Worm (Caenorhabditis elegans) whole organism, L1 larva: Measurements from ENCODE around the gene vit-6.

Source experiments
- C16A3.4 ChIP-seq: fragments of 150-350 bp; optimal IDR thresholded peaks from 2 replicates; lab custom pipeline; 2014; ENCODE audit warnings: missing biosample characterization, missing genetic modification characterization
- F16B12.6 ChIP-seq: fragments of 150-350 bp; optimal IDR thresholded peaks from 2 replicates; lab custom pipeline; 2014; ENCODE audit warnings: missing biosample characterization, missing genetic modification characterization
- aha-1 ChIP-seq: fragments of 150-350 bp; optimal IDR thresholded peaks from 2 replicates; lab custom pipeline; 2014; ENCODE audit warnings: missing biosample characterization, missing genetic modification characterization
- aly-2 ChIP-seq: fragments of 150-350 bp; optimal IDR thresholded peaks from 2 replicates; lab custom pipeline; 2014; ENCODE audit warnings: missing biosample characterization, missing genetic modification characterization
- blmp-1 ChIP-seq: fragments of 150-350 bp; optimal IDR thresholded peaks from 2 replicates; lab custom pipeline; 2014; ENCODE audit warnings: missing biosample characterization, missing genetic modification characterization
- ceh-82 ChIP-seq, 3 experiments: fragments of 150-350 bp in 1 of 3; sonication (generic microtip) in 2 of 3; optimal IDR thresholded peaks; 2 replicates each; lab custom pipeline; 2014 to 2017; ENCODE audit warnings: missing biosample characterization in 3 of 3, missing genetic modification characterization in 3 of 3
- ceh-88 ChIP-seq: fragments of 200-800 bp; sonication (Bioruptor generic); IDR thresholded peaks from 2 replicates; pipeline ENCODE4 v1.3.6; 2022; ENCODE audit warnings: missing genetic modification characterization, missing compliant biosample characterization
- ceh-90 ChIP-seq: sonication (generic microtip); optimal IDR thresholded peaks from 2 replicates; lab custom pipeline; 2016; ENCODE audit warnings: missing genetic modification characterization, missing compliant biosample characterization
- ces-1 ChIP-seq: fragments of 150-350 bp; optimal IDR thresholded peaks from 2 replicates; lab custom pipeline; 2014; ENCODE audit warnings: missing biosample characterization, missing genetic modification reagents, missing genetic modification characterization
- dpl-1 ChIP-seq, 3 experiments: fragments of 150-350 bp in 2 of 3; sonication (generic microtip) in 1 of 3; optimal IDR thresholded peaks; 2 replicates each; lab custom pipeline; 2014 to 2017; ENCODE audit warnings: missing biosample characterization in 3 of 3, missing genetic modification characterization in 3 of 3, missing genetic modification reagents in 3 of 3
- efl-1 ChIP-seq, 4 experiments: fragments of 150-350 bp; optimal IDR thresholded peaks in 3 of 4; peaks in 1 of 4; 1 replicate in 1 of 4; 2 replicates in 3 of 4; lab custom pipeline; 2014; ENCODE audit warnings: missing biosample characterization in 2 of 4, missing genetic modification characterization in 2 of 4, missing genetic modification reagents in 2 of 4
- egl-13 ChIP-seq: sonication (generic microtip); optimal IDR thresholded peaks from 2 replicates; lab custom pipeline; 2016; ENCODE audit warnings: missing genotype, missing genetic modification reagents, missing genetic modification characterization, missing compliant biosample characterization
- egl-27 ChIP-seq, 2 experiments: fragments of 150-350 bp in 1 of 2; sonication (generic microtip); optimal IDR thresholded peaks; 3 replicates each; lab custom pipeline; 2017 to 2018; ENCODE audit warnings: missing biosample characterization in 2 of 2, missing genetic modification characterization in 2 of 2, missing genetic modification reagents in 2 of 2
- elt-3 ChIP-seq, 6 experiments: fragments of 150-350 bp in 1 of 6; sonication (generic microtip); optimal IDR thresholded peaks; 2 replicates each; lab custom pipeline; 2017 to 2018; ENCODE audit warnings: missing biosample characterization in 6 of 6, missing genetic modification characterization in 6 of 6, inconsistent platforms in 1 of 6
- ets-5 ChIP-seq: fragments of 200-800 bp; sonication (Bioruptor generic); IDR thresholded peaks from 2 replicates; pipeline ENCODE4 v1.3.6; 2022; ENCODE audit warnings: missing genetic modification characterization, missing compliant biosample characterization
- fkh-10 ChIP-seq: sonication (generic microtip); optimal IDR thresholded peaks from 2 replicates; lab custom pipeline; 2017; ENCODE audit warnings: missing biosample characterization, missing genetic modification reagents, missing genetic modification characterization
- fkh-4 ChIP-seq: sonication (generic microtip); optimal IDR thresholded peaks from 2 replicates; lab custom pipeline; 2016; ENCODE audit warnings: missing compliant biosample characterization, missing genetic modification characterization, borderline replicate concordance
- hlh-4 ChIP-seq: sonication (generic microtip); optimal IDR thresholded peaks from 2 replicates; lab custom pipeline; 2016; ENCODE audit warnings: mild to moderate bottlenecking, missing genetic modification characterization, missing compliant biosample characterization
- irx-1 ChIP-seq: sonication (generic microtip); optimal IDR thresholded peaks from 2 replicates; lab custom pipeline; 2016; ENCODE audit warnings: missing genetic modification characterization, missing compliant biosample characterization
- isw-1 ChIP-seq: fragments of 200-800 bp; sonication (Bioruptor generic); IDR thresholded peaks from 2 replicates; pipeline ENCODE4 v1.3.6; 2022; ENCODE audit warnings: missing genetic modification characterization, missing compliant biosample characterization
- lin-14 ChIP-seq: fragments of 200-800 bp; sonication (Bioruptor generic); optimal IDR thresholded peaks from 2 replicates; lab custom pipeline; 2018; ENCODE audit warnings: mild to moderate bottlenecking, missing genetic modification characterization, moderate library complexity, missing compliant biosample characterization
- lin-35 ChIP-seq, 2 experiments: fragments of 150-350 bp; optimal IDR thresholded peaks; 2 replicates each; lab custom pipeline; 2014; ENCODE audit warnings: missing biosample characterization in 2 of 2, missing genetic modification characterization in 2 of 2, missing genetic modification reagents in 2 of 2
- lsy-2 ChIP-seq, 2 experiments: fragments of 150-350 bp; optimal IDR thresholded peaks; 2 replicates each; lab custom pipeline; 2014; ENCODE audit warnings: missing biosample characterization in 2 of 2, missing genetic modification characterization in 2 of 2
- mdl-1 ChIP-seq, 2 experiments: fragments of 150-350 bp; optimal IDR thresholded peaks; 2 replicates each; lab custom pipeline; 2014 to 2017; ENCODE audit warnings: missing biosample characterization in 2 of 2, missing genetic modification characterization in 2 of 2, inconsistent platforms in 1 of 2
- nhr-19 ChIP-seq: fragments of 200-800 bp; sonication (Bioruptor generic); conservative IDR thresholded peaks from 2 replicates; pipeline ENCODE4 v1.3.6; 2022; ENCODE audit warnings: missing genetic modification characterization, missing compliant biosample characterization
- nhr-20 ChIP-seq: sonication (generic microtip); optimal IDR thresholded peaks from 2 replicates; lab custom pipeline; 2016; ENCODE audit warnings: mild to moderate bottlenecking, missing genetic modification characterization, missing compliant biosample characterization
- nhr-28 ChIP-seq: fragments of 150-350 bp; optimal IDR thresholded peaks from 2 replicates; lab custom pipeline; 2014; ENCODE audit warnings: missing biosample characterization, missing genetic modification characterization
- nhr-47 ChIP-seq: sonication (generic microtip); optimal IDR thresholded peaks from 2 replicates; lab custom pipeline; 2016; ENCODE audit warnings: mild to moderate bottlenecking, missing genetic modification characterization, moderate library complexity, missing compliant biosample characterization
- nhr-71 ChIP-seq: sonication (generic microtip); optimal IDR thresholded peaks from 2 replicates; lab custom pipeline; 2016; ENCODE audit warnings: mild to moderate bottlenecking, missing genetic modification characterization, moderate library complexity, missing compliant biosample characterization
- nhr-77 ChIP-seq: fragments of 150-350 bp; optimal IDR thresholded peaks from 2 replicates; lab custom pipeline; 2014; ENCODE audit warnings: missing biosample characterization, missing genetic modification characterization
- nhr-85 ChIP-seq: sonication (generic microtip); peaks from one replicate; lab custom pipeline; 2016; ENCODE audit warnings: missing genetic modification characterization, inconsistent platforms, missing compliant biosample characterization
- nhr-90 ChIP-seq: sonication (generic microtip); optimal IDR thresholded peaks from 2 replicates; lab custom pipeline; 2016; ENCODE audit warnings: mild to moderate bottlenecking, missing genetic modification characterization, missing compliant biosample characterization; ENCODE audit not compliant: poor library complexity
- pag-3 ChIP-seq: sonication (generic microtip); optimal IDR thresholded peaks from 2 replicates; lab custom pipeline; 2017; ENCODE audit warnings: missing genetic modification characterization, mild to moderate bottlenecking, missing compliant biosample characterization, antibody characterized with exemption, borderline replicate concordance; ENCODE audit not compliant: insufficient read depth
- pqm-1 ChIP-seq: sonication (generic microtip); optimal IDR thresholded peaks from 3 replicates; lab custom pipeline; 2017; ENCODE audit warnings: missing biosample characterization, missing genetic modification characterization
- snpc-4 ChIP-seq: fragments of 150-350 bp; optimal IDR thresholded peaks from 2 replicates; lab custom pipeline; 2014; ENCODE audit warnings: missing biosample characterization, missing genetic modification characterization
- snu-23 ChIP-seq: sonication (generic microtip); optimal IDR thresholded peaks from 2 replicates; lab custom pipeline; 2016; ENCODE audit warnings: missing genetic modification characterization, missing compliant biosample characterization
- sox-4 ChIP-seq: sonication (generic microtip); optimal IDR thresholded peaks from 2 replicates; lab custom pipeline; 2016; ENCODE audit warnings: missing genetic modification characterization, missing compliant biosample characterization
- swsn-7 ChIP-seq: sonication (generic microtip); optimal IDR thresholded peaks from 2 replicates; lab custom pipeline; 2016; ENCODE audit warnings: missing genetic modification characterization, missing compliant biosample characterization
- tlp-1 ChIP-seq: fragments of 150-350 bp; optimal IDR thresholded peaks from 2 replicates; lab custom pipeline; 2014; ENCODE audit warnings: missing biosample characterization, missing genetic modification characterization
- unc-130 ChIP-seq: fragments of 150-350 bp; optimal IDR thresholded peaks from 2 replicates; lab custom pipeline; 2017; ENCODE audit warnings: missing biosample characterization, missing genetic modification characterization, inconsistent platforms
- unc-98 ChIP-seq: fragments of 200-800 bp; sonication (Bioruptor generic); IDR thresholded peaks from 2 replicates; pipeline ENCODE4 v1.3.6; 2022; ENCODE audit warnings: missing genetic modification characterization, missing compliant biosample characterization
- xbp-1 ChIP-seq: sonication (generic microtip); optimal IDR thresholded peaks from 2 replicates; lab custom pipeline; 2016; ENCODE audit warnings: missing genetic modification characterization, missing compliant biosample characterization

Gene vit-6

DNA sequence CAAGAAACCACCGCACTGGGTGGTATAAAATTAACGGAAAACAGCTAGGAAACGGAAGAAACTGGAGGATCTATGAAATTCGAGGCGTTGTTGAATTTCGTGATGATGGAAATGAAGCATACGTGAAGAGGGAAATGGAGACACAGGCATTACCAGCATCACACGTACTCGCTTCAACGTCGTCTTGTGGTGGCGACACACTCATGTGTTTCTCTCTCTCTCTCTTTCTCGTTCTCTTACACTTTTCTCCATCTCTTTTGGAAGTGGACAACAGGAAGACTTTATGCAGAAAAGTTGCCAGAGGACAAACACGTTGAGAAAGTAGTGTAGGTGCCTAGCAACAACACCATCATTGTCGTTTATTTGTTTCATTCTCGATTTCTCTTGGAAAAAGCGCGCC is 28.5 kb upstream of the vit-6 start (continued):
- no peak for TF ChIP-seq unc-130
- peak; percentile 23 to 47 for TF ChIP-seq lin-35 (GFP tag; optimal IDR thresholded peaks at IDR 0.05; lab: Kevin White, UChicago)
- TF ChIP-seq nhr-71 (tag; lab: Kevin White, UChicago): peak; percentile 63
- TF ChIP-seq nhr-19 (GFP tag; lab: Robert Waterston, UW): no peak
- peak; percentile 34 for TF ChIP-seq nhr-47 (tag; lab: Kevin White, UChicago)
- no peak for TF ChIP-seq nhr-77 (tag; lab: Kevin White, UChicago)
- no peak for TF ChIP-seq tlp-1
- peak; percentile 13 for TF ChIP-seq C16A3.4
- no peak for TF ChIP-seq nhr-28 (tag; lab: Kevin White, UChicago)
- TF ChIP-seq ceh-88 (GFP tag; lab: Robert Waterston, UW): no peak
- TF ChIP-seq fkh-4 (tag; lab: Kevin White, UChicago): no peak
- TF ChIP-seq irx-1 (tag; lab: Kevin White, UChicago): peak; percentile 23

DNA sequence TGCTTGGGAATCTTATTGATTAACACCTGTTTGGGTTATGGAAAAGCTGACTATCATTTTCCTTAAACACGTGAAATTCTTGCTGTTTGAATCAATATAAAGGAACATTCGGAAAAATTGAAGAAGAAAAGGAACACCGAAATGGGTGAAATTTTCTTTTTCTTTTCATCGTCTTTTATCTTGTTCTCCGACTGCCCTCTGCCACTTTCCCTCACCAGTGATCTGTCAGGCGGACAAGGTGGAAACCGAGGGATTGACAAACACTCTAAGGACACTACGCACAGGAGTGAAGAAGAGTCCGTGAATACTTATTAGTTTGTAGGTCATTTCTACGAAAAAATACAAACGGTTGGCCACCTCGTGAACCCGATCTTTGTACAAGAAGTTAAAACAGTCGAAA is 27.7 kb upstream of the vit-6 start:
- TF ChIP-seq snpc-4 (tag; lab: Kevin White, UChicago) (no peak), irx-1 (tag; lab: Kevin White, UChicago) (no peak), sox-4 (tag; lab: Kevin White, UChicago) (no peak), nhr-90 (tag; lab: Kevin White, UChicago) (no peak), egl-13 (tag; lab: Kevin White, UChicago) (no peak), lin-14 (GFP tag; lab: Kevin White, UChicago) (peak; percentile 17), aly-2 (tag; lab: Kevin White, UChicago) (no peak), fkh-10 (GFP tag; lab: Kevin White, UChicago) (no peak), efl-1 (optimal IDR thresholded peaks at IDR 0.05; lab: Kevin White, UChicago) (no peak), efl-1 (GFP tag; optimal IDR thresholded peaks at IDR 0.05 in 1 of 2; lab: Kevin White, UChicago) (peak in 1 of 2 experiments; percentile 15), blmp-1 (peak; percentile 96), nhr-20 (no peak), ceh-82 (tag; optimal IDR thresholded peaks at IDR 0.05; lab: Kevin White, UChicago) (no peak)

ce11 chrIV:8234088-8234496 is 26.9 kb upstream of the vit-6 start:
- TF ChIP-seq dpl-1 (GFP tag; optimal IDR thresholded peaks at IDR 0.05; lab: Kevin White, UChicago): no peak
- peak; percentile 22 for TF ChIP-seq snu-23 (GFP tag; lab: Kevin White, UChicago)
- no peak for TF ChIP-seq ces-1
- no peak for TF ChIP-seq xbp-1 (tag; lab: Kevin White, UChicago)
- peak in 1 of 6 experiments; percentile 0 for TF ChIP-seq elt-3 (tag; optimal IDR thresholded peaks at IDR 0.05; lab: Kevin White, UChicago)
- peak; percentile 39 for TF ChIP-seq lin-14 (GFP tag; lab: Kevin White, UChicago)
- peak in 1 of 2 experiments; percentile 31 for TF ChIP-seq mdl-1 (tag; optimal IDR thresholded peaks at IDR 0.05; lab: Kevin White, UChicago)
- TF ChIP-seq nhr-85 (tag; lab: Kevin White, UChicago): no peak
- peak; percentile 57 for TF ChIP-seq blmp-1
- TF ChIP-seq nhr-20: peak; percentile 59
- TF ChIP-seq nhr-71 (tag; lab: Kevin White, UChicago): peak; percentile 1
- TF ChIP-seq efl-1 (optimal IDR thresholded peaks at IDR 0.05; lab: Kevin White, UChicago): no peak
- peak in 1 of 2 experiments; percentile 75 for TF ChIP-seq efl-1 (GFP tag; optimal IDR thresholded peaks at IDR 0.05 in 1 of 2; lab: Kevin White, UChicago)
- no peak for TF ChIP-seq nhr-90 (tag; lab: Kevin White, UChicago)
- no peak for TF ChIP-seq ceh-90 (tag; lab: Kevin White, UChicago)
- TF ChIP-seq pag-3 (tag; lab: Kevin White, UChicago): no peak
- TF ChIP-seq lsy-2 (tag; optimal IDR thresholded peaks at IDR 0.05; lab: Kevin White, UChicago): no peak

DNA sequence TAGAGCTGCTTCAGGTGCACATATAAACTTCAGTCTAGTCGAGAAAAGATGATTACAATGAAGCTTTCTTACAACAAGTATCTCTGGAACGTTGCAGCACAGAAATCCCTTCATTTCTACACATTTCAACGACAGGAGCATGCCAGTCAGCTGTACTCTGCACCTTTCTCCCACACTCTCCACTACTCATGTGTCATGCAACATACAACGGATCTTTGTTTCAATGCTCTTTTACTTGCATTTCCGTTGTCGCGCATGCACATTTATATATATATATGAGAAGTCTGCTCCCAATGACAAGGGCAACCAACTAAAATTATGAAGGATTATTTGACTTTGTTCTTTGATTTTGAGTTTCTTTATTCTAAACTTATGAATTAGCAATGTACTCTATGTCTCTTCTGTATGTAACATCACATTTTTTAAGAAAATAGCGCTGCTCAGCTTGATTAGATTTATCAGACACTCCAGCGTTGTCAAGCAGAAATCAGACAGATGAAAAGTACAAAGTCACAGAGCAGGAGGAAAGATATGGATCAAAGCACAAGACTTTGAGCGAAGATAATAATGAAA is 25.8 kb upstream of the vit-6 start:
- peak; percentile 7 for TF ChIP-seq swsn-7 (tag; lab: Kevin White, UChicago)
- no peak for TF ChIP-seq F16B12.6 (tag; lab: Kevin White, UChicago)
- no peak for TF ChIP-seq unc-130
- no peak for TF ChIP-seq unc-98 (GFP tag; lab: Robert Waterston, UW)
- TF ChIP-seq nhr-71 (tag; lab: Kevin White, UChicago): peak; percentile 59
- peak; percentile 54 for TF ChIP-seq lin-14 (GFP tag; lab: Kevin White, UChicago)
- no peak for TF ChIP-seq egl-27 (tag; optimal IDR thresholded peaks at IDR 0.05; lab: Kevin White, UChicago)
- peak; percentile 48 for TF ChIP-seq nhr-47 (tag; lab: Kevin White, UChicago)
- no peak for TF ChIP-seq pqm-1 (tag; lab: Kevin White, UChicago)
- TF ChIP-seq hlh-4 (tag; lab: Kevin White, UChicago): no peak
- TF ChIP-seq nhr-19 (GFP tag; lab: Robert Waterston, UW): 0 out of 2 replicates have a peak, but pooled peaks have one; percentile 12
- no peak for TF ChIP-seq nhr-90 (tag; lab: Kevin White, UChicago)
- TF ChIP-seq isw-1 (GFP tag; lab: Robert Waterston, UW): no peak
- no peak for TF ChIP-seq fkh-4 (tag; lab: Kevin White, UChicago)
- no peak for TF ChIP-seq ets-5 (GFP tag; lab: Robert Waterston, UW)
- peak; percentile 23 for TF ChIP-seq sox-4 (tag; lab: Kevin White, UChicago)
- TF ChIP-seq egl-13 (tag; lab: Kevin White, UChicago): peak; percentile 3
- TF ChIP-seq aha-1: no peak
- no peak for TF ChIP-seq ces-1
- TF ChIP-seq nhr-20: peak; percentile 15
- TF ChIP-seq elt-3 (tag; optimal IDR thresholded peaks at IDR 0.05; lab: Kevin White, UChicago): no peak
- peak in 1 of 2 experiments; percentile 1 for TF ChIP-seq lsy-2 (tag; optimal IDR thresholded peaks at IDR 0.05; lab: Kevin White, UChicago)
